Fruit fly (Drosophila melanogaster) whole organism, embryonic: ENCODE results near the gene Tollo.

Source experiments
- CG1024 ChIP-seq: fragments of 200-800 bp; sonication (Bioruptor generic); IDR thresholded peaks from 2 replicates; pipeline ENCODE4 v1.3.6; 2022; ENCODE audit warnings: missing biosample characterization, missing genetic modification characterization
- CG10959 ChIP-seq: fragments of 200-800 bp; sonication (Bioruptor generic); IDR thresholded peaks from 2 replicates; pipeline ENCODE4 v1.3.6; 2022; ENCODE audit warnings: missing biosample characterization, missing genetic modification characterization
- CG11093 ChIP-seq: fragments of 200-800 bp; sonication (Bioruptor generic); IDR thresholded peaks from 3 replicates; pipeline ENCODE4 v1.3.6; 2022; ENCODE audit warnings: missing biosample characterization, missing genetic modification characterization
- CG12104 ChIP-seq: fragments of 200-800 bp; sonication (Bioruptor generic); optimal IDR thresholded peaks from 3 replicates; lab custom pipeline; 2016; ENCODE audit warnings: missing biosample characterization, missing genetic modification characterization
- CG14441 ChIP-seq: fragments of 200-800 bp; sonication (Bioruptor generic); IDR thresholded peaks from 2 replicates; pipeline ENCODE4 v1.3.6; 2022; ENCODE audit warnings: missing biosample characterization, missing genetic modification characterization
- CG18262 ChIP-seq: fragments of 200-800 bp; optimal IDR thresholded peaks from 3 replicates; lab custom pipeline; 2019; ENCODE audit warnings: missing biosample characterization, mild to moderate bottlenecking, missing genetic modification characterization, moderate library complexity
- CG1832 ChIP-seq: fragments of 200-800 bp; sonication (Bioruptor generic); optimal IDR thresholded peaks from 2 replicates; lab custom pipeline; 2017; ENCODE audit warnings: missing biosample characterization, mild to moderate bottlenecking, missing genetic modification characterization, inconsistent platforms
- CG2889 ChIP-seq: fragments of 200-800 bp; sonication (Bioruptor generic); IDR thresholded peaks from 3 replicates; pipeline ENCODE4 v1.3.6; 2022; ENCODE audit warnings: missing biosample characterization, missing genetic modification characterization
- CG3281 ChIP-seq: fragments of 200-800 bp; sonication (Bioruptor generic); optimal IDR thresholded peaks from 3 replicates; lab custom pipeline; 2017; ENCODE audit warnings: missing biosample characterization, mild to moderate bottlenecking, missing genetic modification characterization
- CG3838 ChIP-seq: fragments of 200-800 bp; sonication (Bioruptor generic); optimal IDR thresholded peaks from 3 replicates; lab custom pipeline; 2016; ENCODE audit warnings: missing biosample characterization, missing genetic modification characterization
- CG4424 ChIP-seq: fragments of 200-800 bp; sonication (Bioruptor generic); optimal IDR thresholded peaks from 3 replicates; lab custom pipeline; 2016; ENCODE audit warnings: missing biosample characterization, missing genetic modification characterization
- CG4707 ChIP-seq: fragments of 200-800 bp; sonication (Bioruptor generic); optimal IDR thresholded peaks from 2 replicates; lab custom pipeline; 2018; ENCODE audit warnings: missing biosample characterization, mild to moderate bottlenecking, missing genetic modification characterization, moderate library complexity
- CG4854 ChIP-seq: fragments of 200-800 bp; sonication (Bioruptor generic); optimal IDR thresholded peaks from 2 replicates; lab custom pipeline; 2016; ENCODE audit warnings: missing biosample characterization, missing genetic modification characterization, inconsistent platforms
- CG6654 ChIP-seq: fragments of 200-800 bp; sonication (Bioruptor generic); optimal IDR thresholded peaks from 2 replicates; lab custom pipeline; 2017; ENCODE audit warnings: missing biosample characterization, mild to moderate bottlenecking, missing genetic modification characterization
- CG8089 ChIP-seq: fragments of 200-800 bp; sonication (Bioruptor generic); optimal IDR thresholded peaks from 3 replicates; lab custom pipeline; 2016; ENCODE audit warnings: missing biosample characterization, missing genetic modification characterization
- CG8944 ChIP-seq: fragments of 200-800 bp; sonication (Bioruptor generic); optimal IDR thresholded peaks from 3 replicates; lab custom pipeline; 2016; ENCODE audit warnings: missing biosample characterization, missing genetic modification characterization
- CTCF ChIP-seq: fragments of 200-800 bp; sonication (Bioruptor generic); optimal IDR thresholded peaks from 2 replicates; lab custom pipeline; 2017; ENCODE audit warnings: missing biosample characterization, mild to moderate bottlenecking, missing genetic modification characterization, moderate library complexity
- CkIIα-i1 ChIP-seq: fragments of 200-800 bp; sonication (Bioruptor generic); IDR thresholded peaks from 2 replicates; pipeline ENCODE4 v1.3.6; 2022; ENCODE audit warnings: missing biosample characterization, missing genetic modification characterization
- CoRest ChIP-seq: fragments of 200-800 bp; sonication (Bioruptor generic); optimal IDR thresholded peaks from 3 replicates; lab custom pipeline; 2018; ENCODE audit warnings: missing biosample characterization, mild to moderate bottlenecking, missing genetic modification characterization, moderate library complexity
- Dip2 ChIP-seq: fragments of 200-800 bp; sonication (Bioruptor generic); IDR thresholded peaks from 2 replicates; pipeline ENCODE4 v1.3.6; 2022; ENCODE audit warnings: missing biosample characterization, missing genetic modification characterization
- Dp ChIP-seq: fragments of 200-800 bp; sonication (Bioruptor generic); optimal IDR thresholded peaks from 2 replicates; lab custom pipeline; 2018; ENCODE audit warnings: missing biosample characterization, mild to moderate bottlenecking, missing genetic modification characterization, moderate library complexity
- GATAe ChIP-seq: fragments of 200-800 bp; sonication (Bioruptor generic); conservative IDR thresholded peaks from 2 replicates; pipeline ENCODE4 v1.3.6; 2022; ENCODE audit warnings: missing biosample characterization, missing genetic modification characterization
- HmgD ChIP-seq: fragments of 200-800 bp; sonication (Bioruptor generic); optimal IDR thresholded peaks from 3 replicates; lab custom pipeline; 2016; ENCODE audit warnings: missing biosample characterization, missing genetic modification characterization
- Myb ChIP-seq: fragments of 200-800 bp; sonication (Bioruptor generic); optimal IDR thresholded peaks from 2 replicates; lab custom pipeline; 2016; ENCODE audit warnings: missing biosample characterization, missing genetic modification characterization
- NK7.1 ChIP-seq: fragments of 200-800 bp; sonication (Bioruptor generic); optimal IDR thresholded peaks from 3 replicates; lab custom pipeline; 2016; ENCODE audit warnings: missing biosample characterization, missing genetic modification characterization
- Optix ChIP-seq: fragments of 200-800 bp; sonication (Bioruptor generic); IDR thresholded peaks from 3 replicates; pipeline ENCODE4 v1.3.6; 2022; ENCODE audit warnings: missing biosample characterization, missing genetic modification characterization
- Pdp1 ChIP-seq, 2 experiments: fragments of 200-800 bp; sonication (Bioruptor generic); optimal IDR thresholded peaks; 3 replicates each; lab custom pipeline; 2016; ENCODE audit warnings: missing biosample characterization in 2 of 2, missing genetic modification characterization in 2 of 2, mild to moderate bottlenecking in 1 of 2, moderate library complexity in 1 of 2
- Stat92E ChIP-seq, 3 experiments: fragments of >200 bp in 2 of 3; fragments of 200-800 bp in 1 of 3; sonication (Bioruptor generic) in 1 of 3; optimal IDR thresholded peaks; 2 replicates each; lab custom pipeline; 2017 to 2019; ENCODE audit warnings: missing biosample characterization in 3 of 3, missing genetic modification characterization in 3 of 3, mild to moderate bottlenecking in 1 of 3, moderate library complexity in 1 of 3
- cg ChIP-seq: fragments of 200-800 bp; sonication (Bioruptor generic); optimal IDR thresholded peaks from 3 replicates; lab custom pipeline; 2019; ENCODE audit warnings: missing biosample characterization, mild to moderate bottlenecking, missing genetic modification characterization, moderate library complexity
- chif ChIP-seq, 2 experiments: fragments of 200-800 bp; sonication (Bioruptor generic); optimal IDR thresholded peaks; 3 replicates each; lab custom pipeline; 2016; ENCODE audit warnings: missing biosample characterization in 2 of 2, missing genetic modification characterization in 2 of 2
- dan ChIP-seq: fragments of 200-800 bp; sonication (Bioruptor generic); IDR thresholded peaks from 2 replicates; pipeline ENCODE4 v1.3.6; 2022; ENCODE audit warnings: missing biosample characterization, missing genetic modification characterization
- danr ChIP-seq: fragments of 200-800 bp; sonication (Bioruptor generic); IDR thresholded peaks from 2 replicates; pipeline ENCODE4 v1.3.6; 2022; ENCODE audit warnings: missing biosample characterization, missing genetic modification characterization
- dati ChIP-seq: fragments of 200-800 bp; sonication (Bioruptor generic); IDR thresholded peaks from 2 replicates; pipeline ENCODE4 v1.3.6; 2022; ENCODE audit warnings: missing biosample characterization, missing genetic modification characterization
- disco-r ChIP-seq: fragments of 200-800 bp; sonication (Bioruptor generic); optimal IDR thresholded peaks from 2 replicates; lab custom pipeline; 2016; ENCODE audit warnings: missing biosample characterization, missing genetic modification characterization
- emc ChIP-seq: fragments of 200-800 bp; sonication (Bioruptor generic); optimal IDR thresholded peaks from 2 replicates; lab custom pipeline; 2016; ENCODE audit warnings: missing biosample characterization, missing genetic modification characterization
- ewg ChIP-seq: fragments of 200-800 bp; sonication (Bioruptor generic); optimal IDR thresholded peaks from 3 replicates; lab custom pipeline; 2017; ENCODE audit warnings: mild to moderate bottlenecking, missing biosample characterization, missing genetic modification reagents, missing genetic modification characterization
- exex ChIP-seq: fragments of 200-800 bp; sonication (Bioruptor generic); optimal IDR thresholded peaks from 4 replicates; lab custom pipeline; 2018; ENCODE audit warnings: missing biosample characterization, mild to moderate bottlenecking, missing genetic modification characterization, moderate library complexity
- fu2 ChIP-seq: fragments of 200-800 bp; sonication (Bioruptor generic); optimal IDR thresholded peaks from 2 replicates; lab custom pipeline; 2016; ENCODE audit warnings: missing biosample characterization, missing genetic modification characterization
- gsb-n ChIP-seq: fragments of 200-800 bp; sonication (Bioruptor generic); optimal IDR thresholded peaks from 3 replicates; lab custom pipeline; 2018; ENCODE audit warnings: missing biosample characterization, mild to moderate bottlenecking, missing genetic modification characterization
- inv ChIP-seq: fragments of 200-800 bp; sonication (Bioruptor generic); IDR thresholded peaks from 2 replicates; pipeline ENCODE4 v1.3.6; 2022; ENCODE audit warnings: missing biosample characterization, missing genetic modification characterization; ENCODE audit not compliant: partially characterized antibody
- lbe ChIP-seq: fragments of 200-800 bp; sonication (Bioruptor generic); optimal IDR thresholded peaks from 2 replicates; lab custom pipeline; 2016; ENCODE audit warnings: missing biosample characterization, mild to moderate bottlenecking, missing genetic modification characterization
- nau ChIP-seq: fragments of 200-800 bp; sonication (Bioruptor generic); optimal IDR thresholded peaks from 3 replicates; lab custom pipeline; 2017; ENCODE audit warnings: missing biosample characterization, mild to moderate bottlenecking, missing genetic modification characterization, missing genetic modification reagents
- phol ChIP-seq: fragments of 200-800 bp; sonication (Bioruptor generic); optimal IDR thresholded peaks from 3 replicates; lab custom pipeline; 2018; ENCODE audit warnings: missing biosample characterization, mild to moderate bottlenecking, missing genetic modification characterization, moderate library complexity
- prd ChIP-seq, 3 experiments: fragments of >200 bp in 2 of 3; fragments of 200-800 bp in 1 of 3; sonication (Bioruptor generic) in 1 of 3; optimal IDR thresholded peaks in 2 of 3; IDR thresholded peaks in 1 of 3; 2 replicates in 2 of 3; 3 replicates in 1 of 3; pipeline versions ENCODE4 v1.3.6 to Lab custom; 2017 to 2022; ENCODE audit warnings: missing biosample characterization in 1 of 3, missing genetic modification characterization in 1 of 3
- salm ChIP-seq: fragments of 200-800 bp; sonication (Bioruptor generic); optimal IDR thresholded peaks from 2 replicates; lab custom pipeline; 2018; ENCODE audit warnings: missing biosample characterization, mild to moderate bottlenecking, missing genetic modification characterization
- schlank ChIP-seq: fragments of 200-800 bp; sonication (Bioruptor generic); optimal IDR thresholded peaks from 2 replicates; lab custom pipeline; 2018; ENCODE audit warnings: missing biosample characterization, mild to moderate bottlenecking, missing genetic modification characterization
- scrt ChIP-seq: fragments of 200-800 bp; sonication (Bioruptor generic); optimal IDR thresholded peaks from 2 replicates; lab custom pipeline; 2018; ENCODE audit warnings: missing biosample characterization, mild to moderate bottlenecking, missing genetic modification characterization, moderate library complexity
- sr ChIP-seq: fragments of 200-800 bp; sonication (Bioruptor generic); IDR thresholded peaks from 3 replicates; pipeline ENCODE4 v1.3.6; 2022; ENCODE audit warnings: missing biosample characterization, missing genetic modification characterization
- tx ChIP-seq: fragments of 200-800 bp; sonication (Bioruptor generic); optimal IDR thresholded peaks from 2 replicates; lab custom pipeline; 2016; ENCODE audit warnings: missing biosample characterization, missing genetic modification characterization
- usp ChIP-seq: fragments of >200 bp; optimal IDR thresholded peaks from 2 replicates; lab custom pipeline; 2017; ENCODE audit warnings: missing biosample characterization, missing genetic modification characterization
- wdn ChIP-seq: fragments of 200-800 bp; sonication (Bioruptor generic); IDR thresholded peaks from 2 replicates; pipeline ENCODE4 v1.3.6; 2022; ENCODE audit warnings: missing biosample characterization, missing genetic modification characterization

The Tollo gene

dm6 chr3L:15208695-15209450 lies 26.5 kb upstream of the Tollo start (continued):
- TF ChIP-seq ewg (GFP tag; lab: Kevin White, UChicago) (no peak), CTCF (GFP tag; lab: Kevin White, UChicago) (no peak), Optix (no peak), CG4424 (GFP tag; lab: Kevin White, UChicago) (peak; percentile 46), CG2889 (GFP tag; lab: Robert Waterston, UW) (no peak), lbe (GFP tag; lab: Kevin White, UChicago) (no peak), disco-r (GFP tag; lab: Kevin White, UChicago) (no peak), schlank (tag; lab: Kevin White, UChicago) (no peak), Pdp1 (GFP tag; optimal IDR thresholded peaks at IDR 0.05; lab: Kevin White, UChicago) (no peak), CG12104 (GFP tag; lab: Kevin White, UChicago) (no peak), CG8089 (no peak), sr (no peak), CG8944 (no peak), CG4707 (GFP tag; lab: Kevin White, UChicago) (no peak), CG14441 (GFP tag; lab: Robert Waterston, UW) (no peak), NK7.1 (no peak), HmgD (GFP tag; lab: Kevin White, UChicago) (no peak), CG3838 (GFP tag; lab: Kevin White, UChicago) (no peak), gsb-n (peak; percentile 10), chif (GFP tag; optimal IDR thresholded peaks at IDR 0.05; lab: Kevin White, UChicago) (no peak), CG1024 (no peak), scrt (GFP tag; lab: Kevin White, UChicago) (no peak), prd (optimal IDR thresholded peaks at IDR 0.05; lab: Kevin White, UChicago) (no peak), prd (GFP tag; IDR thresholded peaks at IDR 0.05; lab: Robert Waterston, UW) (peak; percentile 16; the same call in 1 of the 3 replicates), CkIIα-i1 (GFP tag; lab: Robert Waterston, UW) (no peak), dati (GFP tag; lab: Robert Waterston, UW) (no peak), CG18262 (peak; percentile 49), dan (GFP tag; lab: Robert Waterston, UW) (no peak), Dp (GFP tag; lab: Kevin White, UChicago) (no peak), Myb (GFP tag; lab: Kevin White, UChicago) (no peak), Dip2 (GFP tag; lab: Robert Waterston, UW) (no peak), tx (GFP tag; lab: Kevin White, UChicago) (no peak), cg (GFP tag; lab: Kevin White, UChicago) (no peak), CG6654 (GFP tag; lab: Kevin White, UChicago) (no peak), fu2 (GFP tag; lab: Kevin White, UChicago) (no peak), CG10959 (no peak), CG3281 (GFP tag; lab: Kevin White, UChicago) (peak; percentile 11), CG11093 (no peak), CG4854 (GFP tag; lab: Kevin White, UChicago) (no peak), CG1832 (GFP tag; lab: Kevin White, UChicago) (no peak), GATAe (GFP tag; lab: Robert Waterston, UW) (no peak), danr (no peak), nau (GFP tag; lab: Kevin White, UChicago) (no peak), emc (GFP tag; lab: Kevin White, UChicago) (no peak), wdn (no peak), salm (tag; lab: Kevin White, UChicago) (no peak), exex (tag; lab: Kevin White, UChicago) (no peak), usp (no peak), CoRest (tag; lab: Kevin White, UChicago) (peak; percentile 8), inv (GFP tag; lab: Robert Waterston, UW) (no peak), phol (tag; lab: Kevin White, UChicago) (peak; percentile 28), Stat92E (GFP tag; optimal IDR thresholded peaks at IDR 0.05; lab: Kevin White, UChicago) (no peak)
